Worm (Caenorhabditis elegans): Measurements from ENCODE around the gene ZC250.5.

ce11 chrV:5768292-5768695 lies 37.3 kb upstream of the ZC250.5 start:
- TF ChIP-seq unc-3 (GFP tag; conservative IDR thresholded peaks at IDR 0.05) (no peak), unc-3 (tag; optimal IDR thresholded peaks at IDR 0.05) (no peak), tbx-7 (tag; optimal IDR thresholded peaks at IDR 0.05) (no peak), C38D4.7 (GFP tag; optimal IDR thresholded peaks at IDR 0.05) (no peak), syd-9 (tag; optimal IDR thresholded peaks at IDR 0.05) (no peak), eyg-1 (tag; optimal IDR thresholded peaks at IDR 0.05) (no peak)

All from whole organism, late embryonic.